Fruit fly (Drosophila melanogaster) whole organism, embryonic: ENCODE data around the gene CG14229.

ENCODE experiments used
- Aef1 ChIP-seq: fragments of 200-800 bp; sonication (Bioruptor generic); IDR thresholded peaks from 3 replicates; pipeline ENCODE4 v1.3.6; 2022; ENCODE audit warnings: missing biosample characterization, missing genetic modification characterization
- CG15479 ChIP-seq: fragments of 200-800 bp; sonication (Bioruptor generic); optimal IDR thresholded peaks from 3 replicates; lab custom pipeline; 2019; ENCODE audit warnings: missing biosample characterization, mild to moderate bottlenecking, missing genetic modification characterization, moderate library complexity
- CG17328 ChIP-seq: fragments of 200-800 bp; sonication (Bioruptor generic); IDR thresholded peaks from 2 replicates; pipeline ENCODE4 v1.3.6; 2022; ENCODE audit warnings: missing biosample characterization, missing genetic modification characterization
- CG17385 ChIP-seq: fragments of 200-800 bp; sonication (Bioruptor generic); optimal IDR thresholded peaks from 3 replicates; lab custom pipeline; 2018; ENCODE audit warnings: missing biosample characterization, mild to moderate bottlenecking, missing genetic modification characterization
- CG17802 ChIP-seq: fragments of 200-800 bp; sonication (Bioruptor generic); optimal IDR thresholded peaks from 2 replicates; lab custom pipeline; 2018; ENCODE audit warnings: missing biosample characterization, mild to moderate bottlenecking, missing genetic modification characterization, moderate library complexity
- CG30431 ChIP-seq: fragments of 200-800 bp; sonication (Bioruptor generic); optimal IDR thresholded peaks from 2 replicates; lab custom pipeline; 2017; ENCODE audit warnings: missing biosample characterization, missing genetic modification characterization
- CG33213 ChIP-seq: fragments of 200-800 bp; sonication (Bioruptor generic); optimal IDR thresholded peaks from 3 replicates; lab custom pipeline; 2016; ENCODE audit warnings: missing biosample characterization, missing genetic modification characterization
- CG34224 ChIP-seq: fragments of 200-800 bp; sonication (Bioruptor generic); IDR thresholded peaks from 3 replicates; pipeline ENCODE4 v1.3.6; 2022; ENCODE audit warnings: missing biosample characterization, missing genetic modification characterization; ENCODE audit not compliant: partially characterized antibody
- CG4282 ChIP-seq: fragments of 200-800 bp; sonication (Bioruptor generic); optimal IDR thresholded peaks from 2 replicates; lab custom pipeline; 2016; ENCODE audit warnings: missing biosample characterization, missing genetic modification characterization
- CG4328 ChIP-seq: fragments of 200-800 bp; sonication (Bioruptor generic); optimal IDR thresholded peaks from 3 replicates; lab custom pipeline; 2017; ENCODE audit warnings: missing biosample characterization, missing genetic modification reagents, missing genetic modification characterization
- CG4360 ChIP-seq: fragments of 200-800 bp; sonication (Bioruptor generic); IDR thresholded peaks from 2 replicates; pipeline ENCODE4 v1.3.6; 2022; ENCODE audit warnings: missing biosample characterization, missing genetic modification characterization
- CG4730 ChIP-seq: fragments of 200-800 bp; sonication (Bioruptor generic); IDR thresholded peaks from 2 replicates; pipeline ENCODE4 v1.3.6; 2022; ENCODE audit warnings: missing biosample characterization, missing genetic modification characterization
- CG7839 ChIP-seq: fragments of 200-800 bp; sonication (Bioruptor generic); optimal IDR thresholded peaks from 3 replicates; lab custom pipeline; 2018; ENCODE audit warnings: missing biosample characterization, mild to moderate bottlenecking, missing genetic modification characterization, moderate library complexity
- CG8290 ChIP-seq, 3 experiments: fragments of 200-800 bp; sonication (Bioruptor generic); optimal IDR thresholded peaks; 2 replicates each; lab custom pipeline; 2016 to 2019; ENCODE audit warnings: missing biosample characterization in 3 of 3, missing genetic modification characterization in 3 of 3, mild to moderate bottlenecking in 2 of 3, moderate library complexity in 1 of 3
- D19A ChIP-seq: fragments of 200-800 bp; optimal IDR thresholded peaks from 3 replicates; lab custom pipeline; 2019; ENCODE audit warnings: missing biosample characterization, mild to moderate bottlenecking, missing genetic modification characterization, moderate library complexity
- Doc2 ChIP-seq: fragments of 200-800 bp; sonication (Bioruptor generic); IDR thresholded peaks from 2 replicates; pipeline ENCODE4 v1.3.6; 2022; ENCODE audit warnings: missing biosample characterization, missing genetic modification characterization
- Doc3 ChIP-seq: fragments of 200-800 bp; sonication (Bioruptor generic); IDR thresholded peaks from 3 replicates; pipeline ENCODE4 v1.3.6; 2022; ENCODE audit warnings: missing biosample characterization, missing genetic modification characterization; ENCODE audit not compliant: partially characterized antibody
- Drgx ChIP-seq: fragments of 200-800 bp; sonication (Bioruptor generic); IDR thresholded peaks from 2 replicates; pipeline ENCODE4 v1.3.6; 2022; ENCODE audit warnings: missing biosample characterization, missing genetic modification characterization
- Elba2 ChIP-seq: fragments of 200-800 bp; sonication (Bioruptor generic); optimal IDR thresholded peaks from 3 replicates; lab custom pipeline; 2016; ENCODE audit warnings: missing biosample characterization, missing genetic modification characterization
- Fer3 ChIP-seq: fragments of 200-800 bp; sonication (Bioruptor generic); optimal IDR thresholded peaks from 2 replicates; lab custom pipeline; 2018; ENCODE audit warnings: missing biosample characterization, mild to moderate bottlenecking, missing genetic modification characterization, moderate library complexity
- Gsc ChIP-seq: fragments of 200-800 bp; sonication (Bioruptor generic); IDR thresholded peaks from 2 replicates; pipeline ENCODE4 v1.3.6; 2022; ENCODE audit warnings: missing biosample characterization, missing genetic modification characterization
- Hmr ChIP-seq: fragments of 200-800 bp; sonication (Bioruptor generic); optimal IDR thresholded peaks from 3 replicates; lab custom pipeline; 2017; ENCODE audit warnings: mild to moderate bottlenecking, missing biosample characterization, missing genetic modification reagents, missing genetic modification characterization
- Hr3 ChIP-seq: fragments of 200-800 bp; sonication (Bioruptor generic); optimal IDR thresholded peaks from 3 replicates; lab custom pipeline; 2016; ENCODE audit warnings: missing biosample characterization, missing genetic modification characterization
- Hsf ChIP-seq: fragments of 200-800 bp; sonication (Bioruptor generic); optimal IDR thresholded peaks from 3 replicates; lab custom pipeline; 2016; ENCODE audit warnings: missing biosample characterization, missing genetic modification characterization
- Mad ChIP-seq: fragments of 200-800 bp; sonication (Bioruptor generic); optimal IDR thresholded peaks from 2 replicates; lab custom pipeline; 2016; ENCODE audit warnings: missing biosample characterization, missing genetic modification characterization
- Mes4 ChIP-seq: fragments of 200-800 bp; sonication (Bioruptor generic); optimal IDR thresholded peaks from 2 replicates; lab custom pipeline; 2016; ENCODE audit warnings: missing biosample characterization, missing genetic modification characterization
- NFAT ChIP-seq: fragments of 200-800 bp; sonication (Bioruptor generic); IDR thresholded peaks from 2 replicates; pipeline ENCODE4 v1.3.6; 2022; ENCODE audit warnings: missing biosample characterization, missing genetic modification characterization
- Stat92E ChIP-seq, 3 experiments: fragments of >200 bp in 2 of 3; fragments of 200-800 bp in 1 of 3; sonication (Bioruptor generic) in 1 of 3; optimal IDR thresholded peaks; 2 replicates each; lab custom pipeline; 2017 to 2019; ENCODE audit warnings: missing biosample characterization in 3 of 3, missing genetic modification characterization in 3 of 3, mild to moderate bottlenecking in 1 of 3, moderate library complexity in 1 of 3
- Vsx1 ChIP-seq: fragments of 200-800 bp; sonication (Bioruptor generic); optimal IDR thresholded peaks from 2 replicates; lab custom pipeline; 2017; ENCODE audit warnings: missing biosample characterization, mild to moderate bottlenecking, missing genetic modification characterization, missing genetic modification reagents
- al ChIP-seq: fragments of 200-800 bp; sonication (Bioruptor generic); IDR thresholded peaks from 2 replicates; pipeline ENCODE4 v1.3.6; 2022; ENCODE audit warnings: missing biosample characterization, missing genetic modification characterization
- bowl ChIP-seq: fragments of 200-800 bp; sonication (Bioruptor generic); IDR thresholded peaks from 2 replicates; pipeline ENCODE4 v1.3.6; 2022; ENCODE audit warnings: missing biosample characterization, missing genetic modification characterization
- cad ChIP-seq: fragments of >200 bp; optimal IDR thresholded peaks from 2 replicates; lab custom pipeline; 2017; ENCODE audit warnings: missing biosample characterization, missing genetic modification characterization
- chinmo ChIP-seq: fragments of 200-800 bp; sonication (Bioruptor generic); IDR thresholded peaks from 4 replicates; pipeline ENCODE4 v1.3.6; 2022; ENCODE audit warnings: missing biosample characterization, missing genetic modification characterization; ENCODE audit not compliant: partially characterized antibody
- chn ChIP-seq: fragments of 200-800 bp; sonication (Bioruptor generic); optimal IDR thresholded peaks from 2 replicates; lab custom pipeline; 2016; ENCODE audit warnings: missing biosample characterization, missing genetic modification characterization
- dimm ChIP-seq: fragments of 200-800 bp; sonication (Bioruptor generic); IDR thresholded peaks from 2 replicates; pipeline ENCODE4 v1.3.6; 2022; ENCODE audit warnings: missing biosample characterization, missing genetic modification characterization
- dm ChIP-seq: fragments of 200-800 bp; sonication (Bioruptor generic); optimal IDR thresholded peaks from 3 replicates; lab custom pipeline; 2016; ENCODE audit warnings: missing biosample characterization, missing genetic modification characterization
- dpn ChIP-seq, 2 experiments: fragments of 200-800 bp; sonication (Bioruptor generic); optimal IDR thresholded peaks; 3 replicates each; lab custom pipeline; 2016; ENCODE audit warnings: missing biosample characterization in 2 of 2, missing genetic modification characterization in 2 of 2
- fd64A ChIP-seq: fragments of 200-800 bp; sonication (Bioruptor generic); optimal IDR thresholded peaks from 3 replicates; lab custom pipeline; 2018; ENCODE audit warnings: missing biosample characterization, mild to moderate bottlenecking, missing genetic modification characterization
- gcm2 ChIP-seq: fragments of 200-800 bp; sonication (Bioruptor generic); optimal IDR thresholded peaks from 2 replicates; lab custom pipeline; 2016; ENCODE audit warnings: missing biosample characterization, missing genetic modification characterization
- gem ChIP-seq: fragments of 200-800 bp; sonication (Bioruptor generic); optimal IDR thresholded peaks from 2 replicates; lab custom pipeline; 2019; ENCODE audit warnings: missing biosample characterization, mild to moderate bottlenecking, missing genetic modification characterization, moderate library complexity
- hbn ChIP-seq: fragments of 200-800 bp; sonication (Bioruptor generic); IDR thresholded peaks from 2 replicates; pipeline ENCODE4 v1.3.6; 2022; ENCODE audit warnings: missing biosample characterization, missing genetic modification characterization; ENCODE audit not compliant: partially characterized antibody
- her ChIP-seq: fragments of 200-800 bp; sonication (Bioruptor generic); optimal IDR thresholded peaks from 2 replicates; lab custom pipeline; 2016; ENCODE audit warnings: missing biosample characterization, missing genetic modification characterization
- otp ChIP-seq: fragments of 200-800 bp; sonication (Bioruptor generic); IDR thresholded peaks from 3 replicates; pipeline ENCODE4, ENCODE4 v1.3.6; 2022; ENCODE audit warnings: missing biosample characterization, missing genetic modification characterization
- pho ChIP-seq: fragments of 200-800 bp; sonication (Bioruptor generic); optimal IDR thresholded peaks from 2 replicates; lab custom pipeline; 2016; ENCODE audit warnings: missing biosample characterization, missing genetic modification characterization
- scrt ChIP-seq: fragments of 200-800 bp; sonication (Bioruptor generic); optimal IDR thresholded peaks from 2 replicates; lab custom pipeline; 2018; ENCODE audit warnings: missing biosample characterization, mild to moderate bottlenecking, missing genetic modification characterization, moderate library complexity
- slbo ChIP-seq: fragments of 200-800 bp; sonication (Bioruptor generic); IDR thresholded peaks from 2 replicates; pipeline ENCODE4 v1.3.6; 2022; ENCODE audit warnings: missing biosample characterization, missing genetic modification characterization
- slou ChIP-seq: fragments of 200-800 bp; sonication (Bioruptor generic); optimal IDR thresholded peaks from 3 replicates; lab custom pipeline; 2016; ENCODE audit warnings: missing biosample characterization, missing genetic modification characterization
- sqz ChIP-seq: fragments of 200-800 bp; sonication (Bioruptor generic); optimal IDR thresholded peaks from 3 replicates; lab custom pipeline; 2018; ENCODE audit warnings: missing biosample characterization, mild to moderate bottlenecking, missing genetic modification characterization
- sug ChIP-seq: fragments of 200-800 bp; optimal IDR thresholded peaks from 2 replicates; lab custom pipeline; 2019; ENCODE audit warnings: missing biosample characterization, mild to moderate bottlenecking, missing genetic modification characterization, moderate library complexity
- zen ChIP-seq: fragments of 200-800 bp; sonication (Bioruptor generic); optimal IDR thresholded peaks from 3 replicates; lab custom pipeline; 2018; ENCODE audit warnings: missing biosample characterization, mild to moderate bottlenecking, missing genetic modification characterization, moderate library complexity

Gene CG14229

DNA sequence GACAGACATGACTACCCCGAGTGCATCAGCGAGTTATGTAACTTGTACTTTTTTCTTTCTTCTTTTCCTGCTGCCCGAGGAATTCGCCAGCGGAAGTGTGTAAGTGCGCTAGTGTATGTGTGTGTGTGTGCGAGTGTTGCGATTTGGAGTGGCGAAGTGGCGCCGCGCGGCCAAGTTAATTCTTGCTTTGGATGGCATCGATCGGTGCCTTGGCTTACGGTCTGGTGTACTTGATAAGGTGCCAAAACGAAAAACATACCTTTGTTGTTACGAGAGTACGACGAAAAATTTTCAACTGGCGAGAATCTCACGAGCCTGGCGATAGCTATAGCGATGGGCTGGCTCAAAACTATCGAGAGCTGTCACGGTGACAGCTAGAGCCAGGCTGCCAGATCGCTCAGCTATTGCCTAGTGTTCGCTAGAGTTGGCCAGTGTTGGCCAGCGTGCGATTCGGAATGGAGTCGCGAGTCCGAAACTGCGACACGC lies 49.0 kb upstream of the CG14229 start, which contains the start of the genes CG18809, COX6B, CG33932 and Rpp20 (continued):
- TF ChIP-seq chinmo (peak; percentile 95), bowl (GFP tag; lab: Robert Waterston, UW) (no peak), zen (peak; percentile 45), Hmr (GFP tag; lab: Kevin White, UChicago) (peak; percentile 85), CG4328 (GFP tag; lab: Kevin White, UChicago) (peak; percentile 32), Doc3 (GFP tag; lab: Robert Waterston, UW) (peak; percentile 74), otp (GFP tag; lab: Robert Waterston, UW) (no peak), Elba2 (no peak), Hsf (GFP tag; lab: Kevin White, UChicago) (peak; percentile 73), Doc2 (GFP tag; lab: Robert Waterston, UW) (no peak), Vsx1 (GFP tag; lab: Kevin White, UChicago) (no peak), Drgx (0 out of 2 replicates have a peak, but pooled peaks have one; percentile 48), Mes4 (GFP tag; lab: Kevin White, UChicago) (peak; percentile 34), hbn (GFP tag; lab: Robert Waterston, UW) (peak; percentile 91), Aef1 (GFP tag; lab: Robert Waterston, UW) (no peak), gcm2 (GFP tag; lab: Kevin White, UChicago) (no peak), CG34224 (GFP tag; lab: Robert Waterston, UW) (peak; percentile 91), gem (tag; lab: Kevin White, UChicago) (no peak), chn (GFP tag; lab: Kevin White, UChicago) (peak; percentile 39), CG4282 (GFP tag; lab: Kevin White, UChicago) (peak; percentile 69), D19A (tag; lab: Kevin White, UChicago) (no peak), dimm (GFP tag; lab: Robert Waterston, UW) (no peak), CG4360 (no peak), Stat92E (GFP tag; optimal IDR thresholded peaks at IDR 0.05; lab: Kevin White, UChicago) (peak in 1 of 3 experiments; percentile 54), NFAT (GFP tag; lab: Robert Waterston, UW) (peak; percentile 72), pho (GFP tag; lab: Kevin White, UChicago) (peak; percentile 83), Fer3 (peak; percentile 31), Gsc (GFP tag; lab: Robert Waterston, UW) (no peak), slbo (peak; percentile 81), cad (GFP tag; lab: Kevin White, UChicago) (no peak), Mad (peak; percentile 72), CG17328 (peak; percentile 61), dpn (GFP tag; optimal IDR thresholded peaks at IDR 0.05; lab: Kevin White, UChicago) (peak; percentile 67 to 78), CG15479 (GFP tag; lab: Kevin White, UChicago) (peak; percentile 39), dm (GFP tag; lab: Kevin White, UChicago) (peak; percentile 83), CG8290 (GFP tag; optimal IDR thresholded peaks at IDR 0.05; lab: Kevin White, UChicago) (peak; percentile 66), CG8290 (tag; optimal IDR thresholded peaks at IDR 0.05; lab: Kevin White, UChicago) (peak in 1 of 2 experiments; percentile 95), her (GFP tag; lab: Kevin White, UChicago) (peak; percentile 75), sug (tag; lab: Kevin White, UChicago) (peak; percentile 59), CG7839 (tag; lab: Kevin White, UChicago) (no peak), CG17802 (tag; lab: Kevin White, UChicago) (peak; percentile 7), CG4730 (0 out of 2 replicates have a peak, but pooled peaks have one; percentile 11), CG30431 (GFP tag; lab: Kevin White, UChicago) (peak; percentile 23), scrt (GFP tag; lab: Kevin White, UChicago) (no peak), sqz (GFP tag; lab: Kevin White, UChicago) (no peak), fd64A (GFP tag; lab: Kevin White, UChicago) (peak; percentile 16), CG33213 (GFP tag; lab: Kevin White, UChicago) (peak; percentile 80), Hr3 (GFP tag; lab: Kevin White, UChicago) (peak; percentile 21), slou (GFP tag; lab: Kevin White, UChicago) (no peak), al (peak; percentile 63), CG17385 (GFP tag; lab: Kevin White, UChicago) (peak; percentile 42)
